Worm (Caenorhabditis elegans) whole organism, mixed stage, embryonic: Measurements from ENCODE around the gene F54D10.9.

Experiments used
- M03D4.4 ChIP-seq: sonication (generic microtip); optimal IDR thresholded peaks from 2 replicates; lab custom pipeline; 2017; ENCODE audit warnings: mild to moderate bottlenecking, missing genetic modification characterization, missing compliant biosample characterization
- blmp-1 ChIP-seq: fragments of 150-350 bp; optimal IDR thresholded peaks from 2 replicates; lab custom pipeline; 2014; ENCODE audit warnings: missing biosample characterization, missing genetic modification characterization
- ceh-39 ChIP-seq: fragments of 150-350 bp; optimal IDR thresholded peaks from 2 replicates; lab custom pipeline; 2014; ENCODE audit warnings: missing biosample characterization, missing genetic modification characterization
- ceh-43 ChIP-seq: fragments of 200-800 bp; sonication (Bioruptor generic); optimal IDR thresholded peaks from 2 replicates; lab custom pipeline; 2018; ENCODE audit warnings: mild to moderate bottlenecking, missing genetic modification characterization, moderate library complexity, missing compliant biosample characterization
- ceh-83 ChIP-seq: fragments of 200-800 bp; sonication (Bioruptor generic); optimal IDR thresholded peaks from 2 replicates; lab custom pipeline; 2018; ENCODE audit warnings: mild to moderate bottlenecking, missing genetic modification characterization, missing compliant biosample characterization
- cnd-1 ChIP-seq: fragments of 200-800 bp; sonication (Bioruptor generic); optimal IDR thresholded peaks from 2 replicates; lab custom pipeline; 2018; ENCODE audit warnings: mild to moderate bottlenecking, missing genetic modification characterization, missing compliant biosample characterization
- drap-1 ChIP-seq: fragments of 200-800 bp; sonication (Bioruptor generic); optimal IDR thresholded peaks from 3 replicates; lab custom pipeline; 2018; ENCODE audit warnings: mild to moderate bottlenecking, missing genetic modification characterization, missing compliant biosample characterization
- elt-3 ChIP-seq: fragments of 150-350 bp; optimal IDR thresholded peaks from 2 replicates; lab custom pipeline; 2014; ENCODE audit warnings: missing biosample characterization, missing genetic modification characterization
- flh-1 ChIP-seq: fragments of 200-800 bp; sonication (Bioruptor generic); optimal IDR thresholded peaks from 2 replicates; lab custom pipeline; 2018; ENCODE audit warnings: mild to moderate bottlenecking, missing genetic modification characterization, moderate library complexity, missing compliant biosample characterization
- ham-2 ChIP-seq: fragments of 200-800 bp; sonication (Bioruptor generic); optimal IDR thresholded peaks from 2 replicates; lab custom pipeline; 2018; ENCODE audit warnings: mild to moderate bottlenecking, missing genetic modification characterization, missing compliant biosample characterization
- hlh-1 ChIP-seq: fragments of 150-350 bp; optimal IDR thresholded peaks from 2 replicates; lab custom pipeline; 2014; ENCODE audit warnings: missing biosample characterization, missing genetic modification reagents, missing genetic modification characterization
- lin-13 ChIP-seq: fragments of 150-350 bp; optimal IDR thresholded peaks from 2 replicates; lab custom pipeline; 2014; ENCODE audit warnings: missing biosample characterization, missing genetic modification characterization
- lin-32 ChIP-seq: fragments of 200-800 bp; sonication (Bioruptor generic); optimal IDR thresholded peaks from 2 replicates; lab custom pipeline; 2018; ENCODE audit warnings: mild to moderate bottlenecking, missing genetic modification characterization, missing compliant biosample characterization
- mab-5 ChIP-seq: fragments of 150-350 bp; optimal IDR thresholded peaks from 2 replicates; lab custom pipeline; 2014; ENCODE audit warnings: missing biosample characterization, missing genetic modification characterization
- mep-1 ChIP-seq: fragments of 150-350 bp; optimal IDR thresholded peaks from 2 replicates; lab custom pipeline; 2017; ENCODE audit warnings: missing biosample characterization, missing genetic modification reagents, missing genetic modification characterization, inconsistent platforms
- mls-2 ChIP-seq: sonication (generic microtip); optimal IDR thresholded peaks from 2 replicates; lab custom pipeline; 2016; ENCODE audit warnings: mild to moderate bottlenecking, missing genetic modification characterization, moderate library complexity, missing compliant biosample characterization
- nhr-2 ChIP-seq: fragments of 150-350 bp; optimal IDR thresholded peaks from 2 replicates; lab custom pipeline; 2014; ENCODE audit warnings: missing biosample characterization, missing genetic modification characterization
- nhr-237 ChIP-seq: fragments of 150-350 bp; optimal IDR thresholded peaks from 2 replicates; lab custom pipeline; 2014; ENCODE audit warnings: missing biosample characterization, missing genetic modification characterization
- pha-4 ChIP-seq: fragments of 150-350 bp; optimal IDR thresholded peaks from 2 replicates; lab custom pipeline; 2018; ENCODE audit warnings: missing biosample characterization, missing genetic modification reagents, missing genetic modification characterization
- sem-2 ChIP-seq: fragments of 200-800 bp; sonication (Bioruptor generic); optimal IDR thresholded peaks from 2 replicates; lab custom pipeline; 2018; ENCODE audit warnings: mild to moderate bottlenecking, missing genetic modification characterization, missing compliant biosample characterization
- sptf-1 ChIP-seq: sonication (generic microtip); optimal IDR thresholded peaks from 2 replicates; lab custom pipeline; 2017; ENCODE audit warnings: mild to moderate bottlenecking, missing genetic modification characterization, moderate library complexity, missing compliant biosample characterization
- tbx-8 ChIP-seq: fragments of 200-800 bp; sonication (Bioruptor generic); optimal IDR thresholded peaks from 2 replicates; lab custom pipeline; 2018; ENCODE audit warnings: mild to moderate bottlenecking, missing genetic modification characterization, moderate library complexity, missing compliant biosample characterization
- unc-120 ChIP-seq: sonication (generic microtip); optimal IDR thresholded peaks from 2 replicates; lab custom pipeline; 2017; ENCODE audit warnings: missing genetic modification characterization, missing compliant biosample characterization; ENCODE audit not compliant: poor library complexity, severe bottlenecking
- unc-39 ChIP-seq: fragments of 150-350 bp; optimal IDR thresholded peaks from 2 replicates; lab custom pipeline; 2014; ENCODE audit warnings: missing biosample characterization, missing genetic modification characterization
- unc-62 ChIP-seq: fragments of 150-350 bp; optimal IDR thresholded peaks from 2 replicates; lab custom pipeline; 2014; ENCODE audit warnings: missing biosample characterization, missing genetic modification reagents, missing genetic modification characterization
- zip-8 ChIP-seq: fragments of 150-350 bp; optimal IDR thresholded peaks from 2 replicates; lab custom pipeline; 2014; ENCODE audit warnings: missing biosample characterization, missing genetic modification characterization
- ztf-11 ChIP-seq: fragments of 150-350 bp; optimal IDR thresholded peaks from 2 replicates; lab custom pipeline; 2014; ENCODE audit warnings: missing biosample characterization, missing genetic modification characterization

Gene F54D10.9

DNA sequence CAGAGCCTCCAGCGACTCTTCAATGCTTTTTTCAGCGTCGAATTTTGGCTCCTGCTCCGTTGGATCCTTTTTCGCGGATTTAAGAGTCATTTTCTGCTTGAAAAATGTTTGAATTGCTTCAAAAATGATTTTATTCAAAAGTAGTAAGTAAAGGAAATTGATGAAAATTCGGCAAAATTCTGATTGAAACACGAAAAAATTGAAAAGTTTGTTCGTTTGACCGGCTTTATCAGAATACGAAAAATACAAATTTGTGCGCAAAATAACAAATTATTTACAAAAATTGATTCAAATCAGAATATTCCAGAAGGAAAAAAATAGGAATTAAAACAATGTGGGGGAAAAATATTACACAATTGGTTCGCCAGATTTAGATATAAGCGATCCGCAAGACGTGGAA is 25.3 kb downstream of the F54D10.9 start, which contains the start of gene F54D10.4:
Gene F54D10.4, minus strand, starts transcription at position 101 of the 400 bp plus-strand sequence.
- TF ChIP-seq unc-39 (tag; lab: Kevin White, UChicago) (no peak), hlh-1 (no peak), cnd-1 (tag; lab: Kevin White, UChicago) (no peak), ceh-43 (GFP tag; lab: Kevin White, UChicago) (no peak), flh-1 (GFP tag; lab: Kevin White, UChicago) (no peak)

DNA sequence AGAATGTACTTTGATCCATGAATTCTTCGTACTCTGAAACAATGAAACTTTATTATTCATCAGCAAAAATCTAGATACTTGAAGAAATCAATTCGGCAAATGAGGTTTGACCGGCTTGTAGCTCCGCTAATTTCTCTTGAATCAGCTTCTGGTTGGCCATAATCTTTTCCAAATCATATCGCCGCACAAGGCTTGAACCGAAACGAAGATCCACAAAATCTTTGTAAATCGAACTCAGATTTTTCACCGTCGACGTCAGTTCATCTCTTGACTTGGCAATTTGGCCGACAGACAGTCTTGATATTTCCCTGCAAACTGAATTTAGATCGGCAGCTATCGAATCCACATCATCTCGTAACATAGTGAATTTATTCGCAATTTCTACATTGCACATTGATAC is 26.8 kb downstream of the F54D10.9 start:
- TF ChIP-seq ham-2 (GFP tag; lab: Kevin White, UChicago) (no peak), flh-1 (GFP tag; lab: Kevin White, UChicago) (no peak), blmp-1 (tag; lab: Kevin White, UChicago) (no peak), ceh-39 (tag; lab: Kevin White, UChicago) (no peak)

DNA sequence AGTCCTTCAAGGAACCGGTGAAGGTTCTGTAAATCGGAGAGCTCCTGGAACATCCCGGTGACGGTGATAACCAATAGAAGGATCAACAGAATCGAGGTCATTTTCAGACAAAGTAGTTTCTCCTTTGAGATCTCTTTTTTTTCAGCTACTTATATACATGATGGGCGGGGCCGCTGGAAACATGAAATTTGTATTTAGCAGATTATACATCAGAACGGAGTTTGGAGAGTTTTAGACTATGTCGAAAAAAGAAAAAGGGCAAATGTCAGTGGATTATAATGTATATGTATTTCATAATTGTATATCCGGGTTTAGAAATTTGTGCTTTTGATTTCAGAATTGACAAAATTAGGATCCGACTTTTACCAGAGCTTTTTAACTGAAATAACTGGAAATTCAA is 29.1 kb downstream of the F54D10.9 start, which contains the start of gene ins-32:
Gene ins-32, minus strand, starts transcription at position 101 of the 400 bp plus-strand sequence.
- no peak for TF ChIP-seq tbx-8 (GFP tag; lab: Kevin White, UChicago)
- TF ChIP-seq mls-2 (tag; lab: Kevin White, UChicago) = no peak
- TF ChIP-seq elt-3 = no peak
- TF ChIP-seq ceh-39 (tag; lab: Kevin White, UChicago) = no peak
- TF ChIP-seq lin-13 (tag; lab: Kevin White, UChicago) = no peak
- TF ChIP-seq nhr-237 = no peak
- TF ChIP-seq sptf-1 (tag; lab: Kevin White, UChicago) = no peak
- TF ChIP-seq ceh-43 (GFP tag; lab: Kevin White, UChicago) = no peak
- TF ChIP-seq pha-4 (tag; lab: Kevin White, UChicago) = no peak
- no peak for TF ChIP-seq flh-1 (GFP tag; lab: Kevin White, UChicago)
- TF ChIP-seq lin-32 (GFP tag; lab: Kevin White, UChicago) = no peak
- TF ChIP-seq cnd-1 (tag; lab: Kevin White, UChicago) = no peak
- TF ChIP-seq unc-62 (GFP tag; lab: Kevin White, UChicago) = no peak
- TF ChIP-seq ztf-11 = no peak
- no peak for TF ChIP-seq mep-1 (tag; lab: Kevin White, UChicago)
- no peak for TF ChIP-seq drap-1 (GFP tag; lab: Kevin White, UChicago)
- TF ChIP-seq sem-2 (GFP tag; lab: Kevin White, UChicago) = no peak
- no peak for TF ChIP-seq M03D4.4
- no peak for TF ChIP-seq mab-5 (tag; lab: Kevin White, UChicago)
- TF ChIP-seq, all 35 proteins: peak for 0

DNA sequence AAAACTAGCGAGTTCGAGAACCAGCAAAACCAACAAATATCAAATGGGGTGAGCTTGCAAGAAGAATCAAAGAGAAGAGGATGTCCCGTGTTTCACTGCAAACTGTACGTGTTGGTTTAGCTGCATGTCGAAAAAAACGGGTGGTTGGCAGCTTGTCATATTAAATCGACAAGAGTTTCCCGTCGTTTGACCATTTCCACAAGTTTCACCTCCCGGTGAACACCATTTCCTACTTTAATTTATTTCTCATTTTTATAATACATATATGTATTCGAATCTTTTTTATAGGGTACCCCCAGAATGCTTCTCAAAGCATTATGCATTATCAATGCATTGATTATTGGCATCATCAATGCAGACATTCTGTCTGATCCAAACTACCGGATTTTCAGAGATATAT is 37.0 kb downstream of the F54D10.9 start, which contains the start of gene Y8A9A.2:
Gene Y8A9A.2, plus strand, starts transcription at position 301 of the 400 bp plus-strand sequence.
- TF ChIP-seq unc-120 (tag; lab: Kevin White, UChicago) = no peak
- no peak for TF ChIP-seq mab-5 (tag; lab: Kevin White, UChicago)
- no peak for TF ChIP-seq mep-1 (tag; lab: Kevin White, UChicago)
- TF ChIP-seq nhr-2 (tag; lab: Kevin White, UChicago) = no peak
- no peak for TF ChIP-seq ceh-83 (GFP tag; lab: Kevin White, UChicago)
- no peak for TF ChIP-seq ztf-11
- TF ChIP-seq unc-39 (tag; lab: Kevin White, UChicago) = no peak
- TF ChIP-seq elt-3 = no peak

DNA sequence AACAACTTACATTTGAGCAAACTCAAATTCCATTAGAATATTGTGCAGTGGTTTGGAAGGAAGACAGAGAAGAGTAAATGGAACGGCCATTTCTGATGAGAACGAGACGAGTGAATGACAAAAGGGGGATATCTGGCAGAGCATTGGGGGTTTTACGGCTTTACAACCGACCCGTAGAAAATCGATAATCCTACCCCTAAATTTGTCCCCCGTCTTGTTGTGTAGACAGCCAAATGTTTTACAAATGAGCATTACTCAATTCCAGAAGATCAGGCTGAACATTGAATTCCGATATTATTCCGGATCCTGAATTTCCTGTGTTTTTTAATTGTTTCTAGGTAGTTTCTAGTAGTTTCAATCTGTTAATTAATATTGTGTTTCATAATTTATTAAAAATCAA is 38.9 kb downstream of the F54D10.9 start, which contains the start of gene fbxb-99:
Gene fbxb-99, minus strand, starts transcription at position 101 of the 400 bp plus-strand sequence.
- TF ChIP-seq sem-2 (GFP tag; lab: Kevin White, UChicago) (no peak), mab-5 (tag; lab: Kevin White, UChicago) (no peak), mls-2 (tag; lab: Kevin White, UChicago) (no peak), ceh-43 (GFP tag; lab: Kevin White, UChicago) (no peak), elt-3 (no peak), flh-1 (GFP tag; lab: Kevin White, UChicago) (no peak), pha-4 (tag; lab: Kevin White, UChicago) (no peak)

DNA sequence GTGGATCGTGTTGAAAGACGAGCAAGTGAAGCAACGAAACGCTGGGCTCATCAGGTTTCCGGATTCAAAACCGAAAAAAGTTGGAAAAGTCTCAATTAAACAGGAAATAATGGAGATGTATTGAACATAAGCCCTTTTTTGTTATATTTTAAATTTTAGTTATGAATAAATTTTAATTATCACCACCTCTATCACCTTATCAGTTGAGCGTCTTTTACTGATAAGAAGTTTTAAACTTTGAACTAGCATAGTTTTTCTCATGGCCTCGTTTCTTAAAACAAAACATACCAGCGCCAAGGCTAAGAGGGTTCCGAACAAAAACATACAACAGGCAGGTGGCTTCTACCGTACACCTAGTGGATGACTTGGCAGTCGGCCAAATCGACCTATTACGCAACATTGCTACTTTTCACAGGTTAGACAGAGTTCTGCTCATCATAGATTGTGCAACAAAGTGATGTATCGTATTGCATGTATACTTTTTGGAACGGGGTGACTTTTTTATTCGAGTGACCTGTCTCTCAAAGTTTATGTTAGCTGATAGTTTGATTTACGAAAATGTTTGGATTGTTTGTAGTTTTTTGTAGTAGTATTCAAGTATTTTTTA is 43.8 kb downstream of the F54D10.9 start:
- TF ChIP-seq zip-8 (peak; percentile 91), tbx-8 (GFP tag; lab: Kevin White, UChicago) (no peak)
